Worm (Caenorhabditis elegans): Measurements from ENCODE around the gene Y39G8B.13.

DNA sequence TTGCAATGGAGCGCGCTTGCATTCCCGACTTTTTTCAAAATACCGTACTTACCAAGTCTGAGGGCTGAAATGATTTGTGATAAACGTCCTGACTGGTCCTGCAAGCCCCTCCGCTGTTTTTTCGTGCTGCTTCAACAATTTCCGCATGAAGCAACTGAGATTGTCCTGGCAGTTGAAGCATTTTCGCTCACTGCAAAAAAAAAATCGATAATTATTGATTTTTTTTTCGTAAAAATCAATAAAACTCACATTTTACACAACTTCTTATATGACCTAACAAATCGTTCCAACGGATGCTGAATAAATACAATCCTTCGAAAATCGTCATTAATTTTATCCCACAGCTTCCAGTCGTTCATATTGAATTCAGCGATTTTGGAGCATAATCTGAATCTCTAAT is 36.0 kb upstream of the Y39G8B.13 start:
- TF ChIP-seq nhr-6 (tag; optimal IDR thresholded peaks at IDR 0.05) (no peak), lin-39 (tag; optimal IDR thresholded peaks at IDR 0.05) (no peak), nhr-23 (tag; optimal IDR thresholded peaks at IDR 0.05) (no peak), fos-1 (tag; optimal IDR thresholded peaks at IDR 0.05) (no peak), egl-27 (tag; optimal IDR thresholded peaks at IDR 0.05) (no peak), ama-1 (optimal IDR thresholded peaks at IDR 0.05) (no peak), unc-62 (GFP tag; optimal IDR thresholded peaks at IDR 0.05) (no peak), alr-1 (tag; optimal IDR thresholded peaks at IDR 0.05) (no peak), ceh-82 (tag; optimal IDR thresholded peaks at IDR 0.05) (no peak)

Data from whole organism, L2 larva.